Worm (Caenorhabditis elegans): Measurements from ENCODE around the gene ccnk-1.

ccnk-1 gene

ce11 chrV:14656970-14657369, 44.6 kb downstream of the ccnk-1 start:
- no peak for TF ChIP-seq elt-2 (tag; optimal IDR thresholded peaks at IDR 0.05)
- no peak for TF ChIP-seq sox-2 (GFP tag; IDR thresholded peaks at IDR 0.05)
- no peak for TF ChIP-seq ceh-22 (tag; optimal IDR thresholded peaks at IDR 0.05)
- no peak for TF ChIP-seq ceh-30 (tag; optimal IDR thresholded peaks at IDR 0.05)
- no peak for TF ChIP-seq hlh-15 (tag; optimal IDR thresholded peaks at IDR 0.05)

DNA sequence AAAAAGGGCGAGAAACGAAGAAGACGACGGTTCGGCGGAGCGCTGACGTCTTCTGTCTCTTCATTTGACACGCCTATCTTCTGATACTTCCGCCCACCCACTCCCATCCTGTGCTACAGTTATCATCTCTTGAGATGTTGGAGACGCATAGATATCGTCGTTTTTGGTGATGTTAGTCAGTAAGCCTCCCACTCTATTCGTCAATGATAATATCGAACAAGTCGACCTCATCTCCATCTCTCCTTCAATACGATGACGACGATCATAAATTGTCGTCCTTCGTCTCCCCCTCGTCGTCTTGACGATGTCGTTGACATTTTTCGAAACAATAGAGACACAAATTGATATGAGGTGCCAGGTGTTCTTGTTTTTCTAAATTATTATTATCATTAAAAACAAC, 45.8 kb downstream of the ccnk-1 start, which contains the start of gene slc-25A29:
Gene slc-25A29 (minus strand): TSS at position 45 of the 400 bp plus-strand sequence.
- TF ChIP-seq elt-4 (tag; optimal IDR thresholded peaks at IDR 0.05) (no peak), fkh-10 (GFP tag; optimal IDR thresholded peaks at IDR 0.05) (no peak), hlh-15 (tag; optimal IDR thresholded peaks at IDR 0.05) (no peak), unc-55 (GFP tag; optimal IDR thresholded peaks at IDR 0.05) (no peak), hlh-30 (tag; optimal IDR thresholded peaks at IDR 0.05; ENCODE audit: insufficient read depth) (no peak), sox-2 (GFP tag; IDR thresholded peaks at IDR 0.05) (no peak), lin-11 (tag; optimal IDR thresholded peaks at IDR 0.05) (no peak), ceh-31 (tag; optimal IDR thresholded peaks at IDR 0.05) (no peak)

DNA sequence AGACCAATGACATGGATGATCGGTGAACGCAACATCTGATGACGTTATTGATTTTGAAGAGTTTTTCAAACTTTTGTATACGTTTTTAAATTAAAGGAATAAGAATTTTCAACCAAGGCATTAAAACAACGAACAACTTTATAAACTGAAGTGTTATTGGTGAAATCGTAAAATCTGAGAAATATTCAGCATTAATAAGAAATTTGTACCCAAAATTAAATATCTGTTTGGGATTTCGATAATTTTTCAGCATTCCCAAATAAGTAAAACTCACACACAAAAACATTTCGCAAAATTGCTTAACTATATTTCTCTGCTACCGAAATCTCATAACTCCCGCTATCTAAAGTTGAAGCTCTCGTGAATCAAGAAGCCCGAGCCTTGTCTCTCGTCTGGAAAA, 47.2 kb downstream of the ccnk-1 start:
- TF ChIP-seq hlh-8 (tag; optimal IDR thresholded peaks at IDR 0.05) (no peak), nfya-1 (tag; optimal IDR thresholded peaks at IDR 0.05) (no peak), ceh-14 (tag; optimal IDR thresholded peaks at IDR 0.05) (no peak), nhr-232 (tag; optimal IDR thresholded peaks at IDR 0.05) (no peak), gmeb-2 (tag; optimal IDR thresholded peaks at IDR 0.05) (no peak), odd-2 (tag; optimal IDR thresholded peaks at IDR 0.05) (no peak), ttx-3 (tag; optimal IDR thresholded peaks at IDR 0.05) (no peak), elt-2 (tag; optimal IDR thresholded peaks at IDR 0.05) (no peak), ceh-48 (tag; optimal IDR thresholded peaks at IDR 0.05) (no peak), unc-42 (tag; optimal IDR thresholded peaks at IDR 0.05) (no peak), syd-9 (tag; optimal IDR thresholded peaks at IDR 0.05) (no peak), hlh-13 (GFP tag; optimal IDR thresholded peaks at IDR 0.05) (no peak), F13H6.1 (tag; optimal IDR thresholded peaks at IDR 0.05) (no peak), fkh-10 (GFP tag; optimal IDR thresholded peaks at IDR 0.05) (no peak), npax-4 (tag; optimal IDR thresholded peaks at IDR 0.05) (no peak), ceh-19 (GFP tag; optimal IDR thresholded peaks at IDR 0.05) (no peak), K09A11.1 (tag; optimal IDR thresholded peaks at IDR 0.05; ENCODE audit: insufficient read depth) (no peak), ceh-30 (tag; optimal IDR thresholded peaks at IDR 0.05) (no peak), eyg-1 (tag; optimal IDR thresholded peaks at IDR 0.05) (no peak)

ce11 chrV:14660608-14661355, 48.4 kb downstream of the ccnk-1 start, which contains the start of gene srh-17:
Gene srh-17 (plus strand): TSS chrV:14661305.
- TF ChIP-seq ceh-24 (tag; optimal IDR thresholded peaks at IDR 0.05) (no peak), che-1 (tag; optimal IDR thresholded peaks at IDR 0.05) (no peak), hlh-15 (tag; optimal IDR thresholded peaks at IDR 0.05) (no peak), npax-4 (tag; optimal IDR thresholded peaks at IDR 0.05) (no peak), fax-1 (tag; optimal IDR thresholded peaks at IDR 0.05) (no peak), ceh-18 (tag; optimal IDR thresholded peaks at IDR 0.05) (no peak), pha-2 (tag; optimal IDR thresholded peaks at IDR 0.05) (no peak)

DNA sequence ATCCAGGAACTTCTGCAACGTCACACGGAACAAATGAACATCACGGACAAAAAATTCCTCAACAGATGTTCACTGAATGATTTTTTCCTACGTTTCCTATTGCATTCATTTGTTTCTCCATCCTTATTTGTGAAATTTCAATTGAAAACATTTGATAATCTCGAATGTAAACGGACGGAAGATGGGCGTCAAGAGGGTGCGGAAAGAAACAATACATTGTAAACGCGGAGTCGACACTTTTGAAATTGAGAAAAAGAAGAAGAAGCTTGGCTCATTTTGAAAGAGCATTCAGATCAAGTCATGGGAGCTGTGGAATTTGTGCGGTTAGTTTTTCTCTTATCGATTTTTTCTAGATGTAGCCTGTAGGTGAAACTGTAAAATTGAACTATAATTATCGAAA, 50.7 kb downstream of the ccnk-1 start, which contains the start of gene C47E8.9:
Gene C47E8.9 (plus strand): TSS at position 301 of the 400 bp plus-strand sequence.
- TF ChIP-seq ceh-14 (tag; optimal IDR thresholded peaks at IDR 0.05) (no peak), sox-4 (tag; optimal IDR thresholded peaks at IDR 0.05) (no peak), tbx-2 (tag; optimal IDR thresholded peaks at IDR 0.05) (no peak), sox-2 (GFP tag; IDR thresholded peaks at IDR 0.05) (no peak)
